Worm (Caenorhabditis elegans): ENCODE results near the gene tyr-2.

- TF ChIP-seq ztf-23 (GFP tag; IDR thresholded peaks at IDR 0.05) (no peak), flt-1 (GFP tag; IDR thresholded peaks at IDR 0.05) (0 out of 2 replicates have a peak, but pooled peaks have one; percentile 57)
Observed at ce11 chrIII:13712854-13713293, 31.1 kb upstream of the tyr-2 start.

Measured in whole organism, midembryonic.